Fruit fly (Drosophila melanogaster) whole organism, embryonic: Measurements from ENCODE around the gene CG7275.

ENCODE experiments used
- Ada2b ChIP-seq: fragments of 200-800 bp; sonication (Bioruptor generic); IDR thresholded peaks from 2 replicates; pipeline ENCODE4 v1.3.6; 2022; ENCODE audit warnings: missing biosample characterization, missing genetic modification characterization
- Awh ChIP-seq: fragments of 200-800 bp; sonication (Bioruptor generic); IDR thresholded peaks from 2 replicates; pipeline ENCODE4, ENCODE4 v1.3.6; 2022; ENCODE audit warnings: missing biosample characterization, missing genetic modification characterization
- CG10274 ChIP-seq: fragments of 200-800 bp; sonication (Bioruptor generic); optimal IDR thresholded peaks from 3 replicates; lab custom pipeline; 2017; ENCODE audit warnings: missing biosample characterization, mild to moderate bottlenecking, missing genetic modification characterization
- CG10462 ChIP-seq: fragments of 200-800 bp; sonication (Bioruptor generic); optimal IDR thresholded peaks from 2 replicates; lab custom pipeline; 2016; ENCODE audit warnings: missing biosample characterization, missing genetic modification characterization
- CG12104 ChIP-seq: fragments of 200-800 bp; sonication (Bioruptor generic); optimal IDR thresholded peaks from 3 replicates; lab custom pipeline; 2016; ENCODE audit warnings: missing biosample characterization, missing genetic modification characterization
- CG13287 ChIP-seq: fragments of 200-800 bp; sonication (Bioruptor generic); IDR thresholded peaks from 2 replicates; pipeline ENCODE4 v1.3.6; 2022; ENCODE audit warnings: missing biosample characterization, missing genetic modification characterization; ENCODE audit not compliant: partially characterized antibody
- CG13624 ChIP-seq: fragments of 200-800 bp; sonication (Bioruptor generic); optimal IDR thresholded peaks from 2 replicates; lab custom pipeline; 2016; ENCODE audit warnings: missing biosample characterization, missing genetic modification characterization
- CG15601 ChIP-seq: fragments of 200-800 bp; sonication (Bioruptor generic); optimal IDR thresholded peaks from 3 replicates; lab custom pipeline; 2019; ENCODE audit warnings: missing biosample characterization, mild to moderate bottlenecking, missing genetic modification characterization, moderate library complexity
- CG1602 ChIP-seq: fragments of 200-800 bp; sonication (Bioruptor generic); optimal IDR thresholded peaks from 3 replicates; lab custom pipeline; 2016; ENCODE audit warnings: missing biosample characterization, missing genetic modification characterization
- CG3065 ChIP-seq: fragments of 200-800 bp; sonication (Bioruptor generic); optimal IDR thresholded peaks from 2 replicates; lab custom pipeline; 2016; ENCODE audit warnings: missing biosample characterization, missing genetic modification characterization
- CG31388 ChIP-seq: fragments of 200-800 bp; sonication (Bioruptor generic); optimal IDR thresholded peaks from 2 replicates; lab custom pipeline; 2016; ENCODE audit warnings: missing biosample characterization, missing genetic modification characterization
- CG32767 ChIP-seq: fragments of 200-800 bp; sonication (Bioruptor generic); IDR thresholded peaks from 2 replicates; pipeline ENCODE4 v1.3.6; 2022; ENCODE audit warnings: missing biosample characterization, missing genetic modification characterization
- CG33557 ChIP-seq: fragments of 200-800 bp; sonication (Bioruptor generic); optimal IDR thresholded peaks from 2 replicates; lab custom pipeline; 2019; ENCODE audit warnings: missing biosample characterization, mild to moderate bottlenecking, missing genetic modification characterization, moderate library complexity
- CG42726 ChIP-seq: fragments of 200-800 bp; sonication (Bioruptor generic); IDR thresholded peaks from 2 replicates; pipeline ENCODE4 v1.3.6; 2022; ENCODE audit warnings: missing biosample characterization, missing genetic modification characterization; ENCODE audit not compliant: partially characterized antibody
- CG6683 ChIP-seq: fragments of 200-800 bp; sonication (Bioruptor generic); optimal IDR thresholded peaks from 2 replicates; lab custom pipeline; 2017; ENCODE audit warnings: missing biosample characterization, mild to moderate bottlenecking, missing genetic modification characterization, missing genetic modification reagents
- CG7372 ChIP-seq: fragments of 200-800 bp; sonication (Bioruptor generic); IDR thresholded peaks from 2 replicates; pipeline ENCODE4 v1.3.6; 2022; ENCODE audit warnings: missing biosample characterization, missing genetic modification characterization
- CG7556 ChIP-seq: fragments of 200-800 bp; sonication (Bioruptor generic); optimal IDR thresholded peaks from 2 replicates; lab custom pipeline; 2017; ENCODE audit warnings: missing biosample characterization, mild to moderate bottlenecking, missing genetic modification characterization
- CG8281 ChIP-seq: fragments of 200-800 bp; sonication (Bioruptor generic); optimal IDR thresholded peaks from 2 replicates; lab custom pipeline; 2018; ENCODE audit warnings: missing biosample characterization, mild to moderate bottlenecking, missing genetic modification characterization, moderate library complexity
- CG8290 ChIP-seq, 3 experiments: fragments of 200-800 bp; sonication (Bioruptor generic); optimal IDR thresholded peaks; 2 replicates each; lab custom pipeline; 2016 to 2019; ENCODE audit warnings: missing biosample characterization in 3 of 3, missing genetic modification characterization in 3 of 3, mild to moderate bottlenecking in 2 of 3, moderate library complexity in 1 of 3
- Fer1 ChIP-seq: fragments of 200-800 bp; sonication (Bioruptor generic); optimal IDR thresholded peaks from 2 replicates; lab custom pipeline; 2017; ENCODE audit warnings: missing biosample characterization, mild to moderate bottlenecking, missing genetic modification characterization
- Gsc ChIP-seq: fragments of 200-800 bp; sonication (Bioruptor generic); IDR thresholded peaks from 2 replicates; pipeline ENCODE4 v1.3.6; 2022; ENCODE audit warnings: missing biosample characterization, missing genetic modification characterization
- HLH4C ChIP-seq: fragments of 200-800 bp; sonication (Bioruptor generic); IDR thresholded peaks from 3 replicates; pipeline ENCODE4 v1.3.6; 2022; ENCODE audit warnings: missing biosample characterization, missing genetic modification characterization; ENCODE audit not compliant: partially characterized antibody
- HLH54F ChIP-seq: fragments of 200-800 bp; sonication (Bioruptor generic); optimal IDR thresholded peaks from 3 replicates; lab custom pipeline; 2016; ENCODE audit warnings: missing biosample characterization, missing genetic modification characterization
- Hr78 ChIP-seq, 2 experiments: fragments of 200-800 bp in 1 of 2; fragments of >200 bp in 1 of 2; sonication (Bioruptor generic) in 1 of 2; optimal IDR thresholded peaks; 2 replicates each; lab custom pipeline; 2017 to 2019; ENCODE audit warnings: missing biosample characterization in 2 of 2, missing genetic modification characterization in 2 of 2, mild to moderate bottlenecking in 1 of 2, moderate library complexity in 1 of 2
- Neu2 ChIP-seq: fragments of 200-800 bp; sonication (Bioruptor generic); optimal IDR thresholded peaks from 3 replicates; lab custom pipeline; 2016; ENCODE audit warnings: missing biosample characterization, missing genetic modification characterization, borderline replicate concordance
- Nf-YB ChIP-seq: fragments of 200-800 bp; sonication (Bioruptor generic); optimal IDR thresholded peaks from 3 replicates; lab custom pipeline; 2019; ENCODE audit warnings: missing biosample characterization, mild to moderate bottlenecking, missing genetic modification characterization, moderate library complexity
- Pdp1 ChIP-seq, 2 experiments: fragments of 200-800 bp; sonication (Bioruptor generic); optimal IDR thresholded peaks; 3 replicates each; lab custom pipeline; 2016; ENCODE audit warnings: missing biosample characterization in 2 of 2, missing genetic modification characterization in 2 of 2, mild to moderate bottlenecking in 1 of 2, moderate library complexity in 1 of 2
- Taf1 ChIP-seq: fragments of 200-800 bp; sonication (Bioruptor generic); IDR thresholded peaks from 2 replicates; pipeline ENCODE4 v1.3.6; 2022; ENCODE audit warnings: missing biosample characterization, missing genetic modification characterization
- Vsx1 ChIP-seq: fragments of 200-800 bp; sonication (Bioruptor generic); optimal IDR thresholded peaks from 2 replicates; lab custom pipeline; 2017; ENCODE audit warnings: missing biosample characterization, mild to moderate bottlenecking, missing genetic modification characterization, missing genetic modification reagents
- ara ChIP-seq: fragments of 200-800 bp; sonication (Bioruptor generic); IDR thresholded peaks from 2 replicates; pipeline ENCODE4 v1.3.6; 2022; ENCODE audit warnings: missing biosample characterization, missing genetic modification characterization
- ase ChIP-seq: fragments of 200-800 bp; sonication (Bioruptor generic); IDR thresholded peaks from 3 replicates; pipeline ENCODE4 v1.3.6; 2022; ENCODE audit warnings: missing biosample characterization, missing genetic modification characterization
- az2 ChIP-seq: fragments of 200-800 bp; sonication (Bioruptor generic); optimal IDR thresholded peaks from 3 replicates; lab custom pipeline; 2016; ENCODE audit warnings: missing biosample characterization, missing genetic modification characterization
- cad ChIP-seq: fragments of >200 bp; optimal IDR thresholded peaks from 2 replicates; lab custom pipeline; 2017; ENCODE audit warnings: missing biosample characterization, missing genetic modification characterization
- crc ChIP-seq: fragments of 200-800 bp; sonication (Bioruptor generic); optimal IDR thresholded peaks from 2 replicates; lab custom pipeline; 2016; ENCODE audit warnings: missing biosample characterization, missing genetic modification characterization
- crol ChIP-seq: fragments of 200-800 bp; sonication (Bioruptor generic); IDR thresholded peaks from 2 replicates; pipeline ENCODE4 v1.3.6; 2022; ENCODE audit warnings: missing biosample characterization, missing genetic modification characterization
- dati ChIP-seq: fragments of 200-800 bp; sonication (Bioruptor generic); IDR thresholded peaks from 2 replicates; pipeline ENCODE4 v1.3.6; 2022; ENCODE audit warnings: missing biosample characterization, missing genetic modification characterization
- dm ChIP-seq: fragments of 200-800 bp; sonication (Bioruptor generic); optimal IDR thresholded peaks from 3 replicates; lab custom pipeline; 2016; ENCODE audit warnings: missing biosample characterization, missing genetic modification characterization
- dysf ChIP-seq: fragments of 200-800 bp; sonication (Bioruptor generic); IDR thresholded peaks from 3 replicates; pipeline ENCODE4 v1.3.6; 2022; ENCODE audit warnings: missing biosample characterization, missing genetic modification characterization
- en ChIP-seq: fragments of 200-800 bp; sonication (Bioruptor generic); optimal IDR thresholded peaks from 2 replicates; lab custom pipeline; 2016; ENCODE audit warnings: missing biosample characterization, missing genetic modification characterization
- fd3F ChIP-seq: fragments of 200-800 bp; sonication (Bioruptor generic); optimal IDR thresholded peaks from 2 replicates; lab custom pipeline; 2018; ENCODE audit warnings: missing biosample characterization, mild to moderate bottlenecking, missing genetic modification characterization, moderate library complexity
- gce ChIP-seq: fragments of 200-800 bp; sonication (Bioruptor generic); IDR thresholded peaks from 3 replicates; pipeline ENCODE4 v1.3.6; 2022; ENCODE audit warnings: missing biosample characterization, missing genetic modification characterization
- jumu ChIP-seq: fragments of 200-800 bp; sonication (Bioruptor generic); optimal IDR thresholded peaks from 3 replicates; lab custom pipeline; 2016; ENCODE audit warnings: missing biosample characterization, missing genetic modification characterization
- kni ChIP-seq: fragments of 200-800 bp; sonication (Bioruptor generic); optimal IDR thresholded peaks from 3 replicates; lab custom pipeline; 2017; ENCODE audit warnings: mild to moderate bottlenecking, missing biosample characterization, missing genetic modification reagents, missing genetic modification characterization
- nmo ChIP-seq: fragments of 200-800 bp; sonication (Bioruptor generic); optimal IDR thresholded peaks from 2 replicates; lab custom pipeline; 2018; ENCODE audit warnings: missing biosample characterization, mild to moderate bottlenecking, missing genetic modification characterization, moderate library complexity
- pita ChIP-seq: fragments of 200-800 bp; sonication (Bioruptor generic); optimal IDR thresholded peaks from 2 replicates; lab custom pipeline; 2017; ENCODE audit warnings: missing biosample characterization, mild to moderate bottlenecking, missing genetic modification characterization
- rib ChIP-seq: fragments of 200-800 bp; sonication (Bioruptor generic); IDR thresholded peaks from 2 replicates; pipeline ENCODE4 v1.3.6; 2022; ENCODE audit warnings: missing biosample characterization, missing genetic modification characterization
- scrt ChIP-seq: fragments of 200-800 bp; sonication (Bioruptor generic); optimal IDR thresholded peaks from 2 replicates; lab custom pipeline; 2018; ENCODE audit warnings: missing biosample characterization, mild to moderate bottlenecking, missing genetic modification characterization, moderate library complexity
- sisA ChIP-seq: fragments of 200-800 bp; sonication (Bioruptor generic); IDR thresholded peaks from 2 replicates; pipeline ENCODE4 v1.3.6; 2022; ENCODE audit warnings: missing biosample characterization, missing genetic modification characterization
- unpg ChIP-seq: fragments of 200-800 bp; sonication (Bioruptor generic); optimal IDR thresholded peaks from 3 replicates; lab custom pipeline; 2018; ENCODE audit warnings: missing biosample characterization, mild to moderate bottlenecking, missing genetic modification characterization, moderate library complexity

The CG7275 gene

dm6 chr3L:15532368-15533030 is 33.7 kb downstream of the CG7275 start (continued):
- TF ChIP-seq scrt: no peak
- peak; percentile 27 for TF ChIP-seq kni
- no peak for TF ChIP-seq CG10462 (GFP tag; lab: Kevin White, UChicago)
- no peak for TF ChIP-seq CG8281 (tag; lab: Kevin White, UChicago)
- no peak for TF ChIP-seq HLH54F
- 0 out of 3 replicates have a peak, but pooled peaks have one; percentile 26 for TF ChIP-seq ase (GFP tag; lab: Robert Waterston, UW)
- no peak for TF ChIP-seq cad (GFP tag; lab: Kevin White, UChicago)
- peak; percentile 59 for TF ChIP-seq Ada2b (GFP tag; lab: Robert Waterston, UW)
- 0 out of 2 replicates have a peak, but pooled peaks have one; percentile 41 for TF ChIP-seq Awh (GFP tag; lab: Robert Waterston, UW)
- TF ChIP-seq Gsc (GFP tag; lab: Robert Waterston, UW): no peak
- no peak for TF ChIP-seq Taf1
- TF ChIP-seq Nf-YB (GFP tag; lab: Kevin White, UChicago): no peak
- 0 out of 2 replicates have a peak, but pooled peaks have one; percentile 58 for TF ChIP-seq rib (GFP tag; lab: Robert Waterston, UW)
- TF ChIP-seq dysf: peak; percentile 68
- TF ChIP-seq CG31388 (GFP tag; lab: Kevin White, UChicago): no peak
- TF ChIP-seq Pdp1 (GFP tag; optimal IDR thresholded peaks at IDR 0.05; lab: Kevin White, UChicago): peak in 1 of 2 experiments; percentile 32
- no peak for TF ChIP-seq CG15601 (tag; lab: Kevin White, UChicago)
- TF ChIP-seq Hr78 (GFP tag; optimal IDR thresholded peaks at IDR 0.05; lab: Kevin White, UChicago): peak in 1 of 2 experiments; percentile 29
- no peak for TF ChIP-seq CG33557 (GFP tag; lab: Kevin White, UChicago)
- no peak for TF ChIP-seq Neu2
- TF ChIP-seq pita (GFP tag; lab: Kevin White, UChicago): no peak
- no peak for TF ChIP-seq fd3F
- TF ChIP-seq ara (GFP tag; lab: Robert Waterston, UW): no peak
- no peak for TF ChIP-seq Vsx1
- peak; percentile 25; the same call in 1 of the 2 replicates for TF ChIP-seq CG13287 (GFP tag; lab: Robert Waterston, UW)
- peak; percentile 63 for TF ChIP-seq CG12104
- peak; percentile 23; the same call in 1 of the 2 replicates for TF ChIP-seq CG7372 (GFP tag; lab: Robert Waterston, UW)
- no peak for TF ChIP-seq dm (GFP tag; lab: Kevin White, UChicago)
- no peak for TF ChIP-seq crc (GFP tag; lab: Kevin White, UChicago)
- no peak for TF ChIP-seq CG8290 (GFP tag; optimal IDR thresholded peaks at IDR 0.05; lab: Kevin White, UChicago)
- peak in 1 of 2 experiments; percentile 26 for TF ChIP-seq CG8290 (tag; optimal IDR thresholded peaks at IDR 0.05; lab: Kevin White, UChicago)
- peak; percentile 6 for TF ChIP-seq CG10274 (GFP tag; lab: Kevin White, UChicago)
- TF ChIP-seq en (GFP tag; lab: Kevin White, UChicago): no peak
- no peak for TF ChIP-seq CG6683
- TF ChIP-seq az2 (GFP tag; lab: Kevin White, UChicago): peak; percentile 16
- TF ChIP-seq dati (GFP tag; lab: Robert Waterston, UW): no peak
- TF ChIP-seq unpg: no peak
- no peak for TF ChIP-seq CG13624 (GFP tag; lab: Kevin White, UChicago)
- no peak for TF ChIP-seq CG3065 (GFP tag; lab: Kevin White, UChicago)
- peak; percentile 54 for TF ChIP-seq CG7556 (GFP tag; lab: Kevin White, UChicago)
- peak; percentile 76 for TF ChIP-seq crol (GFP tag; lab: Robert Waterston, UW)
- no peak for TF ChIP-seq CG1602 (GFP tag; lab: Kevin White, UChicago)
- peak; percentile 42 for TF ChIP-seq sisA (GFP tag; lab: Robert Waterston, UW)
- TF ChIP-seq CG32767 (GFP tag; lab: Robert Waterston, UW): no peak
- no peak for TF ChIP-seq CG42726
- no peak for TF ChIP-seq Fer1 (GFP tag; lab: Kevin White, UChicago)
- no peak for TF ChIP-seq HLH4C (GFP tag; lab: Robert Waterston, UW)
- TF ChIP-seq gce (GFP tag; lab: Robert Waterston, UW): no peak
- peak; percentile 16 for TF ChIP-seq nmo (GFP tag; lab: Kevin White, UChicago)
- TF ChIP-seq jumu (GFP tag; lab: Kevin White, UChicago): no peak
